Worm (Caenorhabditis elegans) whole organism, dauer: Measurements from ENCODE around the gene bbs-8.

Source experiments
- unc-62 ChIP-seq: sonication (generic microtip); optimal IDR thresholded peaks from 2 replicates; lab custom pipeline; 2017; ENCODE audit warnings: missing biosample characterization, missing genetic modification reagents, missing genetic modification characterization

The bbs-8 gene

ce11 chrV:6764972-6765371, at the start of gene bbs-8:
bbs-8 (minus strand) TSS chrV:6765072.
- no peak for TF ChIP-seq unc-62 (GFP tag; lab: Kevin White, UChicago)

ce11 chrV:6813862-6814261, 49.0 kb upstream of the bbs-8 start:
- TF ChIP-seq unc-62 (GFP tag; lab: Kevin White, UChicago), result no peak

DNA sequence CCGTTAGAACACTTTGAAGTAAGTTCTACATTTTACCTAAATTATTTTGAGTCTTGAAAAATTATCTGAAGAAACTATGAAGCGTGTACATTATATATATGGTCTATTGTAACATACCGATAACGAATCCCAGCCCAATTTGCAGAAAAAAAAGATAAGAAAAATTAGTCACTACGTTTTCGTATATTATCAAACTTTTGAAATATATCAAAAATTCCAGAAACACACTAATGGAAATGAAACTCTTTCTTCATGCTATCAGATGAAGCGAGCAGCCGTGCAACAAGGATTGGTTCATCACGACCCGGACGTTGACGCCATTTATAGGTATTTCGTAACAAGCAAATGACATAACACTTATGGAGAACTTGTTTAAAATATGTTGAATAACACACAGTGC, 47.0 kb upstream of the bbs-8 start:
- no peak for TF ChIP-seq unc-62 (GFP tag; lab: Kevin White, UChicago)

DNA sequence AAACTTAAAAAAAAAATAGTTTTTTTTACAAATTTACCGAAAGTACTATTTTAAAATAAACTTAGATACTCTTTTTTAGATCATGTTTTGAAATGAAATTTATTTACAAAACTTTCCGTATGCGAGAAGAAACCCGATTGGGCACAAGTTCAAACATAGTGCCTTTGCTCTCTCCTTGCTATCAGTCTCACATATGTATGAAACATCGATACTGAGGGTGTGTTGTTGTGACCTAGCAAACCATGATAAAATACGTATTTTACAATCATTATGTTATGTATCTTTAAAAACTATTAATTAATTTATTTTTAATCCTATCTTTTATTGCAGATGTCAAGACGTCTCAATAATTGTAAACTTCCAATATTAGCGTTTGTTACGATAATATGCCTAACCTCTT, 45.2 kb upstream of the bbs-8 start:
- TF ChIP-seq unc-62 (GFP tag; lab: Kevin White, UChicago), result no peak

DNA sequence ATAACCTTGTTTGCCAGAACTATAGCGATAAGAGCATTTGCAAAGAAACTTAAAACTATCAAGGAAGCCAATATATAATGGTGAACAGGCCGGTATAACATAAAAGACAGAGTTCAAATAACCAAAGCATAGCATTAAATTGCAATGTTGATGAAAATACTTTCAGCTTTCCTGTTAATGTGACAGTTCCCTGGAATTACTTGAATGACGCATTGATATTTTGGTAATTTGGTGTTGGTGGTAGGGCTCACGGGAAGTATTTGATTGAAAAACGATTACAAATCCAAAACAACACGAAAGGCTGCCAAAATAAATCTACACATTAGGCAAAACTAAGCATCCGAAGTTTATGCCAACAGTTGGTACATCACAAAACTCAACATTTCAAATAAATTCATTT, 44.1 kb upstream of the bbs-8 start, which contains the start of gene dmsr-16:
Gene dmsr-16, minus strand, starts transcription at position 101 of the 400 bp plus-strand sequence.
- TF ChIP-seq unc-62 (GFP tag; lab: Kevin White, UChicago), result no peak

DNA sequence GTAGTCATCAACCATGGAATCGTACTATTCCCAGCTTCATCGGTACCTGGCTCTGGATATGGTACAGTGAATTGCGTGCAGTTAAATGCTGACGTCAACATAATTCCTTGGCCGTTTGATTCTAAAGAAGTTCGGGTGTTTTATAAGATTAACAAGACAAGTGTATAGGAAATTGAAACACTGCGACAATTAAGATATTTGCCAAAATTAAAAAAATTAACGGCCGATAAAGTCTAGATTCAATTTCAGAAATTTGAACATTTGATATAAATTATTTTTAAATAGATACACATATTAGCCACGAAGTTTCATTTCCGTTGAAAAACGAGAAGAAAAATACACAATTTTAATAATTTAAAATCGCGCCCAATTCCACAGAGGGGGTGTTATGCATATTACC, 41.5 kb upstream of the bbs-8 start, which contains the start of gene dmsr-12:
Gene dmsr-12, minus strand, starts transcription at position 101 of the 400 bp plus-strand sequence.
- no peak for TF ChIP-seq unc-62 (GFP tag; lab: Kevin White, UChicago)

- TF ChIP-seq unc-62 (GFP tag; lab: Kevin White, UChicago), result no peak
These were observed 39.1 kb upstream of the bbs-8 start, which contains the start of gene dmsr-11 for ce11 chrV:6803992-6804391. dmsr-11 (minus strand) TSS chrV:6804092.

DNA sequence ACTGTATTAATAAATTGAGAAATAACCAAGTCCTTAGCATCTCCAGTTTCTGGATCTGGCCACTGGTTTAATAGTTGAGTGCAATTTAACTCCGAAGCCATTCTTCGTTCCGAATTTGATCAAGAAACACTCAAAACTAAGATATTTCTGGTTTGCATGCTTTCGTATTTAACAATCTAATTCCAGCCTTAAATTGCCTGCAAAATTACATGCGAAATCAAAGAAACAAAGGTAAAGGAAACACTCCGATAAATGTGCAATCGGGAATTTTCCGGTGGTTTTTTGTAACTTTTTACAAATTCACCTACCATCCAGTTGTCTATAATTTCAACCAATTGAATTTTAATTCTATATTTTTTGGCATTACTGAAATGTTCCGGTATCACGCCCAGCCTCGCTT, 37.0 kb upstream of the bbs-8 start, which contains the start of gene dmsr-10:
Gene dmsr-10, minus strand, starts transcription at position 101 of the 400 bp plus-strand sequence.
- TF ChIP-seq unc-62 (GFP tag; lab: Kevin White, UChicago), result no peak

ce11 chrV:6799564-6799963, 34.7 kb upstream of the bbs-8 start, which contains the start of gene dmsr-9:
dmsr-9 (minus strand) TSS chrV:6799664.
- TF ChIP-seq unc-62 (GFP tag; lab: Kevin White, UChicago), result no peak

ce11 chrV:6796894-6797293, 32.0 kb upstream of the bbs-8 start:
- TF ChIP-seq unc-62 (GFP tag; lab: Kevin White, UChicago), result no peak

DNA sequence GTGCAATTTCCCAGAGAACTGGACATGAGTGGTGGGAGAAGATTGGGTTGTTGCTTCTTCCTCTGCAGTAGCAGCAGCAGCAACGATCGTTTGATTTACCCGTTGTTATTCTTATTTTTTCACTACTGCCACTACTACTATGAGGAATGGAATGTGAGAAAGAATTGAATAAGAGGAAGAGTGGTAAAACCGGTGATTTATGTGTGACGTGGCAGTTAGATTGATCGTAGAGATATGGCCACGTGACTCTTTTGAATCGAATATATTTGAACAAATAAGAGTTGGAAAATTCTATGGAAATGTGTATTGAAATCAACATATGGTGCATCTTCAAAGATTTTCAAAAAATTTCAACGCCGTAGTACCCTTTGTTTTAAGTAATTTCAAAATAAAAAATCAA, 31.4 kb upstream of the bbs-8 start:
- TF ChIP-seq unc-62 (GFP tag; lab: Kevin White, UChicago), result no peak

DNA sequence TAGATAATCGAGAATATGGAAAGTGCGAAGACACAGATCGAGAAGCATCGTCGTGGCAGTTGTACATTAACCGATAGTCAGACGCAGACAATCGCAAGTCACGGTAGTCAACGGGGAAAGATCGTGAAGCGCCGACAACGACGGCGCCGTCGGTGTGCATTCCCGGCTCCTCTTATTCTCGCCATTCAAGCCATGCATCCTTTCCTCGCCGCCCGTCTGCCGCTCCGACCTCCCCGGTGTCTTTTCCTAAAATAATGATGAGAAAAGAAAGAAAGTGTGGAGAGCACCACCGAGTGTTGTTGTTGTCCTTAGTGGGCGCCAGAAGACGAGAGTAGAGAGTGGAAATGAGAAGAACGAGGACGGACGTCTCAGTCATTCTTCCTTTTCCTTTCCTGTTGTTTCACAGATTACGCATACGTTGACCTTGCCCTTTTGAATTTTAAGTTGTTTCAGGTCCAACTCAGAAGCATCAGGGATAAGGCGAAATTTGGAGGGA, 28.9 kb upstream of the bbs-8 start, which contains the start of gene ZC404.1:
Gene ZC404.1, plus strand, starts transcription at position 446 of the 496 bp plus-strand sequence.
- TF ChIP-seq unc-62 (GFP tag; lab: Kevin White, UChicago), result no peak

- no peak for TF ChIP-seq unc-62 (GFP tag; lab: Kevin White, UChicago)
These were observed 28.1 kb upstream of the bbs-8 start for ce11 chrV:6792973-6793372.

- TF ChIP-seq unc-62 (GFP tag; lab: Kevin White, UChicago), result no peak
These were observed 27.7 kb upstream of the bbs-8 start, which contains the start of gene gck-2 for ce11 chrV:6792565-6792964. gck-2 (minus strand) TSS chrV:6792665.

- TF ChIP-seq unc-62 (GFP tag; lab: Kevin White, UChicago), result no peak
These were observed 23.1 kb upstream of the bbs-8 start, which contains the start of gene ZC404.2 for ce11 chrV:6787906-6788430. ZC404.2 (plus strand) TSS chrV:6787952.

DNA sequence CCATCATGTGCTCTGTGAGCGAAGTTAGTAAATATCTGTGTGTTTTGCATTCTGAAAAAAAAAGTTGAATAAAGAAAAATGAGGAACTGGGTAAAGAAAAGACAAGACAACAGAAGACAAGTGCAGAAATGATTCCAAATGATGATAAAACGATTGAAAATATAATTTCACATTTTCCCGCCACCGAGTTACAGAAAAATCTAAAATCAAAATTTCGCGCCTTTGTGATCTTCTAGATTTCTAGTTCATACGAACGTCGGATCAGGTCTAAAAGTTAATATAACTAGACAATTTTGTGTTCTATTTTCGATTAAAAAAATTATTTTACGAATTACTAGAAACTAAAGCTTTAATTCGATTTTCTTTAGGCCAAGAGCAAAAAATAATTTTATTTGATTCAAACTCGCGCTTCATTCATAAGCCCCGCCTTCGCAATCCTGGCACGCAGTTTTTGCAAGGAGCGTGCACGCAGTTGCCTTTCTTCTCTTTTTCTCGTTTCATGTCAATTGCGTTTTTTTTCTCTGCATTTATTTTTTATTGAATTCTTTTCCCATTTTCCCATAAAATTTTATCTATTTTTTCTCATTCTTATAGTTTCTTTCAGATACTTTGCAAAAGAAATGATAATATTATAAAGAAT, 20.1 kb upstream of the bbs-8 start, which contains the start of the genes spn-4 and spe-39:
Gene spn-4, minus strand, starts transcription at position 51 of the 640 bp plus-strand sequence.
Gene spe-39, plus strand, starts transcription at position 599 of the 640 bp plus-strand sequence.
- no peak for TF ChIP-seq unc-62 (GFP tag; lab: Kevin White, UChicago)
